Worm (Caenorhabditis elegans) whole organism, late embryonic: ENCODE measurements around the gene F28B1.9.

Experiments
- fkh-6 ChIP-seq: sonication (generic microtip); optimal IDR thresholded peaks from 2 replicates; lab custom pipeline; 2016; ENCODE audit warnings: missing genetic modification characterization, missing compliant biosample characterization
- hlh-13 ChIP-seq: fragments of 200-800 bp; sonication (Bioruptor generic); optimal IDR thresholded peaks from 2 replicates; lab custom pipeline; 2018; ENCODE audit warnings: mild to moderate bottlenecking, missing genetic modification characterization, missing compliant biosample characterization
- npax-4 ChIP-seq: sonication (generic microtip); optimal IDR thresholded peaks from 2 replicates; lab custom pipeline; 2016; ENCODE audit warnings: missing genetic modification characterization, missing compliant biosample characterization
- unc-86 ChIP-seq: sonication (generic microtip); optimal IDR thresholded peaks from 2 replicates; lab custom pipeline; 2016; ENCODE audit warnings: missing genetic modification characterization, missing compliant biosample characterization

ce11 chrV:17079795-17080194 lies 18.1 kb downstream of the F28B1.9 start, which contains the start of gene srw-20:
- TF ChIP-seq unc-86 (tag; lab: Kevin White, UChicago) (no peak), hlh-13 (GFP tag; lab: Kevin White, UChicago) (no peak), fkh-6 (tag; lab: Kevin White, UChicago) (no peak), npax-4 (no peak)
